Worm (Caenorhabditis elegans) whole organism, young adult: ENCODE measurements around the gene hpo-10.
A peak's percentile ranks its signal among the peaks of the same experiment; 100 is the strongest.

Source experiments
- B0035.1 ChIP-seq: sonication (generic microtip); optimal IDR thresholded peaks from 2 replicates; lab custom pipeline; 2016; ENCODE audit warnings: missing genetic modification characterization, mild to moderate bottlenecking, missing compliant biosample characterization, missing genotype, missing genetic modification reagents
- B0336.3 ChIP-seq: fragments of 200-800 bp; sonication (Bioruptor generic); IDR thresholded peaks from 2 replicates; pipeline ENCODE4 v1.3.6; 2022; ENCODE audit warnings: missing genetic modification characterization, missing compliant biosample characterization
- C06A6.2 ChIP-seq: fragments of 200-800 bp; sonication (Bioruptor generic); conservative IDR thresholded peaks from 2 replicates; pipeline ENCODE4 v1.3.6; 2022; ENCODE audit warnings: missing genetic modification characterization, missing compliant biosample characterization
- D2030.7 ChIP-seq: fragments of 200-800 bp; sonication (Bioruptor generic); IDR thresholded peaks from 2 replicates; pipeline ENCODE4 v1.3.6; 2022; ENCODE audit warnings: missing genetic modification reagents, missing genetic modification characterization, missing compliant biosample characterization
- F49E8.2 ChIP-seq: sonication (generic microtip); optimal IDR thresholded peaks from 3 replicates; lab custom pipeline; 2017; ENCODE audit warnings: missing genetic modification characterization, mild to moderate bottlenecking, missing compliant biosample characterization, antibody characterized with exemption, moderate library complexity; ENCODE audit not compliant: insufficient read depth
- F52B5.7 ChIP-seq: sonication (generic microtip); optimal IDR thresholded peaks from 2 replicates; lab custom pipeline; 2016; ENCODE audit warnings: mild to moderate bottlenecking, missing genetic modification characterization, missing compliant biosample characterization
- F57C9.4 ChIP-seq: sonication (generic microtip); optimal IDR thresholded peaks from 2 replicates; lab custom pipeline; 2017; ENCODE audit warnings: mild to moderate bottlenecking, missing genetic modification characterization, missing compliant biosample characterization
- K11D2.4 ChIP-seq: fragments of 200-800 bp; sonication (Bioruptor generic); IDR thresholded peaks from 2 replicates; pipeline ENCODE4 v1.3.6; 2022; ENCODE audit warnings: missing genetic modification reagents, missing genetic modification characterization, missing compliant biosample characterization
- Y53F4B.3 ChIP-seq: fragments of 200-800 bp; sonication (Bioruptor generic); IDR thresholded peaks from 2 replicates; pipeline ENCODE4 v1.3.6; 2022; ENCODE audit warnings: missing genetic modification reagents, missing genetic modification characterization, missing compliant biosample characterization
- akir-1 ChIP-seq: fragments of 200-800 bp; sonication (Bioruptor generic); optimal IDR thresholded peaks from 2 replicates; lab custom pipeline; 2018; ENCODE audit warnings: mild to moderate bottlenecking, missing genetic modification characterization, moderate library complexity, missing compliant biosample characterization
- aptf-2 ChIP-seq: fragments of 200-800 bp; sonication (Bioruptor generic); conservative IDR thresholded peaks from 2 replicates; pipeline ENCODE4 v1.3.6; 2022; ENCODE audit warnings: missing genetic modification reagents, missing genetic modification characterization, missing compliant biosample characterization
- aptf-3 ChIP-seq: fragments of 200-800 bp; sonication (Bioruptor generic); IDR thresholded peaks from 2 replicates; pipeline ENCODE4 v1.3.6; 2022; ENCODE audit warnings: missing genetic modification characterization, missing compliant biosample characterization
- athp-1 ChIP-seq: sonication (generic microtip); optimal IDR thresholded peaks from 2 replicates; lab custom pipeline; 2017; ENCODE audit warnings: mild to moderate bottlenecking, missing genetic modification characterization, missing compliant biosample characterization
- cebp-1 ChIP-seq, 2 experiments: fragments of 200-800 bp in 1 of 2; sonication (Bioruptor generic) in 1 of 2; sonication (generic microtip) in 1 of 2; IDR thresholded peaks in 1 of 2; optimal IDR thresholded peaks in 1 of 2; 2 replicates each; pipeline versions ENCODE4 v1.3.6 to Lab custom; 2017 to 2022; ENCODE audit warnings: missing compliant biosample characterization in 2 of 2, missing genetic modification characterization in 2 of 2, mild to moderate bottlenecking in 1 of 2, missing genetic modification reagents in 1 of 2, moderate library complexity in 1 of 2
- ceh-100 ChIP-seq: fragments of 200-800 bp; sonication (Bioruptor generic); IDR thresholded peaks from 2 replicates; pipeline ENCODE4 v1.3.6; 2022; ENCODE audit warnings: missing genetic modification reagents, missing genetic modification characterization, missing compliant biosample characterization
- ceh-58 ChIP-seq: fragments of 200-800 bp; sonication (Bioruptor generic); IDR thresholded peaks from 2 replicates; pipeline ENCODE4 v1.3.6; 2022; ENCODE audit warnings: missing genetic modification characterization, missing compliant biosample characterization
- ceh-79 ChIP-seq: sonication (generic microtip); optimal IDR thresholded peaks from 2 replicates; lab custom pipeline; 2017; ENCODE audit warnings: mild to moderate bottlenecking, missing genetic modification characterization, missing compliant biosample characterization
- ceh-91 ChIP-seq: fragments of 200-800 bp; sonication (Bioruptor generic); IDR thresholded peaks from 2 replicates; pipeline ENCODE4 v1.3.6; 2022; ENCODE audit warnings: missing genetic modification reagents, missing genetic modification characterization, missing compliant biosample characterization
- ekl-4 ChIP-seq: fragments of 200-800 bp; sonication (Bioruptor generic); IDR thresholded peaks from 2 replicates; pipeline ENCODE4 v1.3.6; 2022; ENCODE audit warnings: missing genetic modification reagents, missing genetic modification characterization, missing compliant biosample characterization
- ets-4 ChIP-seq: fragments of 200-800 bp; sonication (Bioruptor generic); optimal IDR thresholded peaks from 2 replicates; lab custom pipeline; 2018; ENCODE audit warnings: mild to moderate bottlenecking, missing genetic modification characterization, missing compliant biosample characterization
- him-1 ChIP-seq: sonication (generic microtip); optimal IDR thresholded peaks from 2 replicates; lab custom pipeline; 2016; ENCODE audit warnings: missing genotype, missing genetic modification reagents, missing genetic modification characterization, missing compliant biosample characterization
- hlh-26 ChIP-seq: fragments of 200-800 bp; sonication (Bioruptor generic); conservative IDR thresholded peaks from 2 replicates; pipeline ENCODE4 v1.3.6; 2022; ENCODE audit warnings: missing genetic modification reagents, missing genetic modification characterization, missing compliant biosample characterization
- hmg-1.2 ChIP-seq: fragments of 200-800 bp; sonication (Bioruptor generic); IDR thresholded peaks from 2 replicates; pipeline ENCODE4 v1.3.6; 2022; ENCODE audit warnings: missing genetic modification reagents, missing genetic modification characterization, missing compliant biosample characterization
- hrde-1 ChIP-seq: sonication (generic microtip); optimal IDR thresholded peaks from 2 replicates; lab custom pipeline; 2016; ENCODE audit warnings: missing genetic modification characterization, mild to moderate bottlenecking, missing compliant biosample characterization, moderate library complexity, missing genotype, missing genetic modification reagents, borderline replicate concordance
- hsf-1 ChIP-seq: fragments of 200-800 bp; sonication (Bioruptor generic); IDR thresholded peaks from 2 replicates; pipeline ENCODE4 v1.3.6; 2022; ENCODE audit warnings: missing genetic modification reagents, missing genetic modification characterization, missing compliant biosample characterization
- lin-26 ChIP-seq: fragments of 200-800 bp; sonication (Bioruptor generic); IDR thresholded peaks from 2 replicates; pipeline ENCODE4 v1.3.6; 2022; ENCODE audit warnings: missing genetic modification reagents, missing genetic modification characterization, missing compliant biosample characterization
- lsl-1 ChIP-seq: fragments of 200-800 bp; sonication (Bioruptor generic); optimal IDR thresholded peaks from 2 replicates; lab custom pipeline; 2018; ENCODE audit warnings: mild to moderate bottlenecking, missing genetic modification characterization, moderate library complexity, missing compliant biosample characterization
- madf-3 ChIP-seq: fragments of 200-800 bp; sonication (Bioruptor generic); IDR thresholded peaks from 2 replicates; pipeline ENCODE4 v1.3.6; 2022; ENCODE audit warnings: missing genetic modification reagents, missing genetic modification characterization, missing compliant biosample characterization
- madf-6 ChIP-seq: fragments of 200-800 bp; sonication (Bioruptor generic); IDR thresholded peaks from 2 replicates; pipeline ENCODE4 v1.3.6; 2022; ENCODE audit warnings: missing genetic modification reagents, missing genetic modification characterization, missing compliant biosample characterization
- mel-28 ChIP-seq: sonication (generic microtip); optimal IDR thresholded peaks from 2 replicates; lab custom pipeline; 2016; ENCODE audit warnings: borderline replicate concordance, mild to moderate bottlenecking, missing genetic modification characterization, missing compliant biosample characterization
- nhr-90 ChIP-seq: sonication (generic microtip); optimal IDR thresholded peaks from 2 replicates; lab custom pipeline; 2016; ENCODE audit warnings: missing genotype, mild to moderate bottlenecking, missing genetic modification characterization, missing compliant biosample characterization
- pbrm-1 ChIP-seq: fragments of 200-800 bp; sonication (Bioruptor generic); IDR thresholded peaks from 2 replicates; pipeline ENCODE4 v1.3.6; 2022; ENCODE audit warnings: missing genetic modification reagents, missing genetic modification characterization, missing compliant biosample characterization
- rcor-1 ChIP-seq: fragments of 200-800 bp; sonication (Bioruptor generic); IDR thresholded peaks from 2 replicates; pipeline ENCODE4 v1.3.6; 2022; ENCODE audit warnings: missing genetic modification reagents, missing genetic modification characterization, missing compliant biosample characterization
- snpc-1.3 ChIP-seq: sonication (generic microtip); optimal IDR thresholded peaks from 2 replicates; lab custom pipeline; 2017; ENCODE audit warnings: missing genetic modification characterization, mild to moderate bottlenecking, missing compliant biosample characterization, antibody characterized with exemption, moderate library complexity, missing genotype, missing genetic modification reagents; ENCODE audit not compliant: insufficient read depth
- somi-1 ChIP-seq: fragments of 200-800 bp; sonication (Bioruptor generic); optimal IDR thresholded peaks from 2 replicates; lab custom pipeline; 2018; ENCODE audit warnings: mild to moderate bottlenecking, missing genetic modification characterization, missing compliant biosample characterization
- sptf-2 ChIP-seq: fragments of 200-800 bp; sonication (Bioruptor generic); optimal IDR thresholded peaks from 2 replicates; lab custom pipeline; 2018; ENCODE audit warnings: mild to moderate bottlenecking, missing genetic modification characterization, missing compliant biosample characterization
- tbx-9 ChIP-seq: sonication (generic microtip); optimal IDR thresholded peaks from 2 replicates; lab custom pipeline; 2016; ENCODE audit warnings: borderline replicate concordance, missing genetic modification characterization, inconsistent platforms, missing compliant biosample characterization
- unc-130 ChIP-seq: sonication (generic microtip); optimal IDR thresholded peaks from 2 replicates; lab custom pipeline; 2016; ENCODE audit warnings: missing genetic modification reagents, missing genetic modification characterization, missing compliant biosample characterization
- ztf-18 ChIP-seq: sonication (generic microtip); optimal IDR thresholded peaks from 2 replicates; lab custom pipeline; 2016; ENCODE audit warnings: missing genotype, mild to moderate bottlenecking, missing genetic modification characterization, missing compliant biosample characterization
- ztf-3 ChIP-seq: fragments of 200-800 bp; sonication (Bioruptor generic); optimal IDR thresholded peaks from 2 replicates; lab custom pipeline; 2018; ENCODE audit warnings: mild to moderate bottlenecking, missing genetic modification characterization, missing compliant biosample characterization

hpo-10 gene

ce11 chrIII:5878215-5878614 is 1.1 kb upstream of the hpo-10 start, which contains the start of the genes mig-21 and F01F1.2:
Gene mig-21, minus strand, starts transcription at chrIII:5878380.
Gene F01F1.2, plus strand, starts transcription at chrIII:5878554.
- peak; percentile 25 for TF ChIP-seq lsl-1 (GFP tag; lab: Kevin White, UChicago)
- peak; percentile 88; the same call in 1 of the 2 replicates for TF ChIP-seq hmg-1.2 (GFP tag; lab: Robert Waterston, UW)
- TF ChIP-seq cebp-1 (GFP tag; IDR thresholded peaks at IDR 0.05; lab: Robert Waterston, UW) = no peak
- peak; percentile 29 for TF ChIP-seq cebp-1 (tag; optimal IDR thresholded peaks at IDR 0.05; lab: Kevin White, UChicago)
- no peak for TF ChIP-seq nhr-90 (tag; lab: Kevin White, UChicago)

- TF ChIP-seq athp-1 (peak; percentile 39), somi-1 (no peak), ekl-4 (0 out of 2 replicates have a peak, but pooled peaks have one; percentile 28), madf-6 (GFP tag; lab: Robert Waterston, UW) (peak; percentile 57; the same call in 1 of the 2 replicates), ztf-18 (no peak), him-1 (tag; lab: Kevin White, UChicago) (peak; percentile 25), hrde-1 (tag; lab: Kevin White, UChicago) (peak; percentile 30), madf-3 (GFP tag; lab: Robert Waterston, UW) (0 out of 2 replicates have a peak, but pooled peaks have one; percentile 55), hsf-1 (GFP tag; lab: Robert Waterston, UW) (0 out of 2 replicates have a peak, but pooled peaks have one; percentile 50), rcor-1 (GFP tag; lab: Robert Waterston, UW) (no peak), F52B5.7 (tag; lab: Kevin White, UChicago) (peak; percentile 14), pbrm-1 (GFP tag; lab: Robert Waterston, UW) (0 out of 2 replicates have a peak, but pooled peaks have one; percentile 34)
Measured at ce11 chrIII:5882284-5882683, 3.0 kb downstream of the hpo-10 start.

- TF ChIP-seq ets-4 (GFP tag; lab: Kevin White, UChicago) = no peak
- no peak for TF ChIP-seq unc-130
- no peak for TF ChIP-seq K11D2.4 (GFP tag; lab: Robert Waterston, UW)
Measured at ce11 chrIII:5882823-5883222, 3.5 kb downstream of the hpo-10 start, which contains the start of gene F01F1.14. Gene F01F1.14, minus strand, starts transcription at chrIII:5882923.

- TF ChIP-seq nhr-90 (tag; lab: Kevin White, UChicago) (no peak), ztf-18 (no peak), sptf-2 (GFP tag; lab: Kevin White, UChicago) (no peak)
Measured at ce11 chrIII:5883517-5883916, 4.2 kb downstream of the hpo-10 start.

ce11 chrIII:5884007-5884406 is 4.7 kb downstream of the hpo-10 start, which contains the start of gene C28H8.5:
Gene C28H8.5, plus strand, starts transcription at chrIII:5884307.
- TF ChIP-seq B0336.3 = no peak
- TF ChIP-seq aptf-2 (GFP tag; lab: Robert Waterston, UW) = no peak
- TF ChIP-seq ceh-100 = no peak
- TF ChIP-seq ceh-79 (tag; lab: Kevin White, UChicago) = no peak
- no peak for TF ChIP-seq ceh-58
- TF ChIP-seq, all 124 proteins: peak for 0

- TF ChIP-seq C06A6.2 (GFP tag; lab: Robert Waterston, UW) (no peak), ztf-3 (no peak), Y53F4B.3 (GFP tag; lab: Robert Waterston, UW) (no peak), mel-28 (tag; lab: Kevin White, UChicago) (no peak), ets-4 (GFP tag; lab: Kevin White, UChicago) (no peak), akir-1 (GFP tag; lab: Kevin White, UChicago) (no peak), lin-26 (GFP tag; lab: Robert Waterston, UW) (no peak), B0035.1 (tag; lab: Kevin White, UChicago) (no peak), tbx-9 (tag; lab: Kevin White, UChicago) (no peak), aptf-3 (GFP tag; lab: Robert Waterston, UW) (no peak), D2030.7 (GFP tag; lab: Robert Waterston, UW) (no peak), ceh-91 (GFP tag; lab: Robert Waterston, UW) (no peak), snpc-1.3 (no peak), F57C9.4 (tag; lab: Kevin White, UChicago) (no peak), hlh-26 (no peak), F49E8.2 (tag; lab: Kevin White, UChicago) (no peak)
Measured at ce11 chrIII:5884459-5884858, 5.2 kb downstream of the hpo-10 start.
